Fruit fly (Drosophila melanogaster): ENCODE data around the gene Ada.
A peak's percentile ranks its signal among the peaks of the same experiment; 100 is the strongest.

The Ada gene

dm6 chr3R:9038652-9039051 is 26.3 kb upstream of the Ada start, which contains the start of gene hyx (continued):
- TF ChIP-seq CG1233 (GFP tag; optimal IDR thresholded peaks at IDR 0.05), result peak; percentile 9
- TF ChIP-seq slou (GFP tag; optimal IDR thresholded peaks at IDR 0.05), result no peak
- no peak for TF ChIP-seq CG3726 (GFP tag; IDR thresholded peaks at IDR 0.05)
- peak; percentile 36 for TF ChIP-seq Hsf (GFP tag; optimal IDR thresholded peaks at IDR 0.05)
- TF ChIP-seq CG1602 (GFP tag; optimal IDR thresholded peaks at IDR 0.05), result no peak
- no peak for TF ChIP-seq D (optimal IDR thresholded peaks at IDR 0.05)
- no peak for TF ChIP-seq D (GFP tag; optimal IDR thresholded peaks at IDR 0.05)
- TF ChIP-seq CG13296 (GFP tag; optimal IDR thresholded peaks at IDR 0.05), result peak; percentile 56
- peak; percentile 61; the same call in 1 of the 2 replicates for TF ChIP-seq sob (GFP tag; IDR thresholded peaks at IDR 0.05)
- peak; percentile 41 for TF ChIP-seq CG8388 (GFP tag; optimal IDR thresholded peaks at IDR 0.05)
- peak; percentile 95 for TF ChIP-seq ftz-f1 (GFP tag; optimal IDR thresholded peaks at IDR 0.05)
- TF ChIP-seq trem (tag; optimal IDR thresholded peaks at IDR 0.05), result peak; percentile 3
- TF ChIP-seq ara (GFP tag; IDR thresholded peaks at IDR 0.05), result no peak
- TF ChIP-seq Dek (tag; optimal IDR thresholded peaks at IDR 0.05), result peak; percentile 41
- TF ChIP-seq ranshi (GFP tag; IDR thresholded peaks at IDR 0.05), result peak; percentile 37; the same call in 1 of the 2 replicates
- no peak for TF ChIP-seq Trl (optimal IDR thresholded peaks at IDR 0.05)
- peak; percentile 41 for TF ChIP-seq Trl (GFP tag; optimal IDR thresholded peaks at IDR 0.05)
- no peak for TF ChIP-seq Six4 (GFP tag; optimal IDR thresholded peaks at IDR 0.05)
- no peak for TF ChIP-seq peb (GFP tag; IDR thresholded peaks at IDR 0.05)
- TF ChIP-seq shn (GFP tag; optimal IDR thresholded peaks at IDR 0.05), result peak; percentile 20
- no peak for TF ChIP-seq dati (GFP tag; IDR thresholded peaks at IDR 0.05)
- TF ChIP-seq CG31441 (GFP tag; IDR thresholded peaks at IDR 0.05), result no peak
- peak; percentile 53 for TF ChIP-seq grau (tag; optimal IDR thresholded peaks at IDR 0.05)
- TF ChIP-seq CG11696 (GFP tag; IDR thresholded peaks at IDR 0.05), result no peak
- no peak for TF ChIP-seq sim (GFP tag; IDR thresholded peaks at IDR 0.05)
- peak; percentile 82 for TF ChIP-seq CG2129 (GFP tag; IDR thresholded peaks at IDR 0.05; ENCODE audit: partially characterized antibody)
- peak; percentile 27 for TF ChIP-seq CG8290 (GFP tag; optimal IDR thresholded peaks at IDR 0.05)
- TF ChIP-seq CG8290 (tag; optimal IDR thresholded peaks at IDR 0.05), result peak in 1 of 2 experiments; percentile 86
- no peak for TF ChIP-seq zen (tag; optimal IDR thresholded peaks at IDR 0.05)
- TF ChIP-seq CG10565 (GFP tag; optimal IDR thresholded peaks at IDR 0.05), result no peak
- no peak for TF ChIP-seq CG1792 (GFP tag; optimal IDR thresholded peaks at IDR 0.05)
- TF ChIP-seq Meics (GFP tag; optimal IDR thresholded peaks at IDR 0.05), result peak; percentile 36
- peak; percentile 43 for TF ChIP-seq bcd (GFP tag; optimal IDR thresholded peaks at IDR 0.05)
- TF ChIP-seq CG18619 (GFP tag; optimal IDR thresholded peaks at IDR 0.05), result peak; percentile 22
- TF ChIP-seq emc (GFP tag; optimal IDR thresholded peaks at IDR 0.05), result no peak
- TF ChIP-seq CG30403 (GFP tag; optimal IDR thresholded peaks at IDR 0.05), result peak; percentile 66
- peak; percentile 9 for TF ChIP-seq CG9817 (tag; optimal IDR thresholded peaks at IDR 0.05)
- peak; percentile 39 for TF ChIP-seq lbe (GFP tag; optimal IDR thresholded peaks at IDR 0.05)
- no peak for TF ChIP-seq CG14965 (GFP tag; optimal IDR thresholded peaks at IDR 0.05; ENCODE audit: borderline replicate concordance)
- peak; percentile 54 for TF ChIP-seq Hmr (GFP tag; optimal IDR thresholded peaks at IDR 0.05)
- TF ChIP-seq tgo (GFP tag; IDR thresholded peaks at IDR 0.05), result peak; percentile 56; the same call in 1 of the 3 replicates
- no peak for TF ChIP-seq CG12299 (tag; optimal IDR thresholded peaks at IDR 0.05)
- peak; percentile 9 for TF ChIP-seq CG7556 (GFP tag; optimal IDR thresholded peaks at IDR 0.05)
- TF ChIP-seq Stat92E (GFP tag; optimal IDR thresholded peaks at IDR 0.05), result no peak
- peak; percentile 32 for TF ChIP-seq Ets97D (GFP tag; optimal IDR thresholded peaks at IDR 0.05)
- no peak for TF ChIP-seq Hey (tag; optimal IDR thresholded peaks at IDR 0.05)
- peak; percentile 44 for TF ChIP-seq oc (tag; optimal IDR thresholded peaks at IDR 0.05)
- TF ChIP-seq pb (GFP tag; optimal IDR thresholded peaks at IDR 0.05), result no peak
- TF ChIP-seq CG13624 (GFP tag; optimal IDR thresholded peaks at IDR 0.05), result peak; percentile 49
- no peak for TF ChIP-seq Dfd (GFP tag; optimal IDR thresholded peaks at IDR 0.05)
- TF ChIP-seq gem (tag; optimal IDR thresholded peaks at IDR 0.05), result peak; percentile 53
- no peak for TF ChIP-seq B-H1 (GFP tag; IDR thresholded peaks at IDR 0.05)
- no peak for TF ChIP-seq Usf (GFP tag; optimal IDR thresholded peaks at IDR 0.05)
